Fruit fly (Drosophila melanogaster) whole organism, embryonic: ENCODE results near the gene CG15498.
A peak's percentile ranks its signal among the peaks of the same experiment; 100 is the strongest.

Experiments
- ATbp ChIP-seq: fragments of 200-800 bp; sonication (Bioruptor generic); optimal IDR thresholded peaks from 2 replicates; lab custom pipeline; 2017; ENCODE audit warnings: missing biosample characterization, mild to moderate bottlenecking, missing genetic modification characterization, missing genetic modification reagents
- Aef1 ChIP-seq: fragments of 200-800 bp; sonication (Bioruptor generic); IDR thresholded peaks from 3 replicates; pipeline ENCODE4 v1.3.6; 2022; ENCODE audit warnings: missing biosample characterization, missing genetic modification characterization
- CG10274 ChIP-seq: fragments of 200-800 bp; sonication (Bioruptor generic); optimal IDR thresholded peaks from 3 replicates; lab custom pipeline; 2017; ENCODE audit warnings: missing biosample characterization, mild to moderate bottlenecking, missing genetic modification characterization
- CG11456 ChIP-seq: fragments of 200-800 bp; sonication (Bioruptor generic); IDR thresholded peaks from 3 replicates; pipeline ENCODE4 v1.3.6; 2022; ENCODE audit warnings: missing biosample characterization, missing genetic modification characterization
- CG11504 ChIP-seq: fragments of 200-800 bp; sonication (Bioruptor generic); optimal IDR thresholded peaks from 3 replicates; lab custom pipeline; 2019; ENCODE audit warnings: missing biosample characterization, mild to moderate bottlenecking, missing genetic modification characterization, moderate library complexity
- CG15479 ChIP-seq: fragments of 200-800 bp; sonication (Bioruptor generic); optimal IDR thresholded peaks from 3 replicates; lab custom pipeline; 2019; ENCODE audit warnings: missing biosample characterization, mild to moderate bottlenecking, missing genetic modification characterization, moderate library complexity
- CG15514 ChIP-seq: fragments of 200-800 bp; sonication (Bioruptor generic); optimal IDR thresholded peaks from 3 replicates; lab custom pipeline; 2017; ENCODE audit warnings: missing biosample characterization, missing genetic modification characterization, mild to moderate bottlenecking, moderate library complexity, missing genetic modification reagents
- CG18262 ChIP-seq: fragments of 200-800 bp; optimal IDR thresholded peaks from 3 replicates; lab custom pipeline; 2019; ENCODE audit warnings: missing biosample characterization, mild to moderate bottlenecking, missing genetic modification characterization, moderate library complexity
- CG2678 ChIP-seq: fragments of 200-800 bp; sonication (Bioruptor generic); optimal IDR thresholded peaks from 3 replicates; lab custom pipeline; 2019; ENCODE audit warnings: missing biosample characterization, mild to moderate bottlenecking, missing genetic modification characterization, moderate library complexity
- CG3847 ChIP-seq: fragments of 200-800 bp; sonication (Bioruptor generic); IDR thresholded peaks from 2 replicates; pipeline ENCODE4 v1.3.6; 2022; ENCODE audit warnings: missing biosample characterization, missing genetic modification characterization
- CG4820 ChIP-seq: fragments of 200-800 bp; sonication (Bioruptor generic); optimal IDR thresholded peaks from 3 replicates; lab custom pipeline; 2016; ENCODE audit warnings: missing biosample characterization, missing genetic modification characterization
- CG6254 ChIP-seq: fragments of 200-800 bp; sonication (Bioruptor generic); optimal IDR thresholded peaks from 3 replicates; lab custom pipeline; 2017; ENCODE audit warnings: mild to moderate bottlenecking, missing biosample characterization, missing genetic modification reagents, missing genetic modification characterization
- CG6689 ChIP-seq: fragments of 200-800 bp; sonication (Bioruptor generic); IDR thresholded peaks from 2 replicates; pipeline ENCODE4 v1.3.6; 2022; ENCODE audit warnings: missing biosample characterization, missing genetic modification characterization
- CG6813 ChIP-seq: fragments of 200-800 bp; sonication (Bioruptor generic); optimal IDR thresholded peaks from 2 replicates; lab custom pipeline; 2017; ENCODE audit warnings: missing biosample characterization, missing genetic modification characterization, mild to moderate bottlenecking, moderate library complexity, missing genetic modification reagents
- CG7357 ChIP-seq: fragments of 200-800 bp; sonication (Bioruptor generic); IDR thresholded peaks from 3 replicates; pipeline ENCODE4 v1.3.6; 2022; ENCODE audit warnings: missing biosample characterization, missing genetic modification characterization
- CG8388 ChIP-seq: fragments of 200-800 bp; sonication (Bioruptor generic); optimal IDR thresholded peaks from 2 replicates; lab custom pipeline; 2019; ENCODE audit warnings: missing biosample characterization, mild to moderate bottlenecking, missing genetic modification characterization, moderate library complexity
- CG8924 ChIP-seq: fragments of 200-800 bp; optimal IDR thresholded peaks from 3 replicates; lab custom pipeline; 2019; ENCODE audit warnings: missing biosample characterization, mild to moderate bottlenecking, missing genetic modification characterization, moderate library complexity
- D19A ChIP-seq: fragments of 200-800 bp; optimal IDR thresholded peaks from 3 replicates; lab custom pipeline; 2019; ENCODE audit warnings: missing biosample characterization, mild to moderate bottlenecking, missing genetic modification characterization, moderate library complexity
- Dad ChIP-seq: fragments of 200-800 bp; sonication (Bioruptor generic); optimal IDR thresholded peaks from 3 replicates; lab custom pipeline; 2016; ENCODE audit warnings: missing biosample characterization, missing genetic modification characterization
- Deaf1 ChIP-seq: fragments of 200-800 bp; optimal IDR thresholded peaks from 3 replicates; lab custom pipeline; 2019; ENCODE audit warnings: missing biosample characterization, mild to moderate bottlenecking, missing genetic modification characterization, moderate library complexity
- Eip74EF ChIP-seq, 2 experiments: fragments of 200-800 bp in 1 of 2; fragments of >200 bp in 1 of 2; sonication (Bioruptor generic) in 1 of 2; optimal IDR thresholded peaks; 2 replicates each; lab custom pipeline; 2017 to 2019; ENCODE audit warnings: missing biosample characterization in 2 of 2, missing genetic modification characterization in 2 of 2, mild to moderate bottlenecking in 1 of 2, moderate library complexity in 1 of 2
- Ets97D ChIP-seq: fragments of 200-800 bp; sonication (Bioruptor generic); optimal IDR thresholded peaks from 3 replicates; lab custom pipeline; 2016; ENCODE audit warnings: missing biosample characterization, missing genetic modification characterization
- Gug ChIP-seq: fragments of 200-800 bp; sonication (Bioruptor generic); IDR thresholded peaks from 4 replicates; pipeline ENCODE4 v1.3.6; 2022; ENCODE audit warnings: missing biosample characterization, missing genetic modification characterization
- Mrtf ChIP-seq: fragments of 200-800 bp; sonication (Bioruptor generic); IDR thresholded peaks from 3 replicates; pipeline ENCODE4 v1.3.6; 2022; ENCODE audit warnings: missing biosample characterization, missing genetic modification characterization
- Oli ChIP-seq: fragments of 200-800 bp; sonication (Bioruptor generic); optimal IDR thresholded peaks from 2 replicates; lab custom pipeline; 2018; ENCODE audit warnings: missing biosample characterization, mild to moderate bottlenecking, missing genetic modification characterization, moderate library complexity
- Rfx ChIP-seq: fragments of 200-800 bp; sonication (Bioruptor generic); IDR thresholded peaks from 2 replicates; pipeline ENCODE4 v1.3.6; 2022; ENCODE audit warnings: missing biosample characterization, missing genetic modification characterization
- Side ChIP-seq: fragments of 200-800 bp; sonication (Bioruptor generic); optimal IDR thresholded peaks from 2 replicates; lab custom pipeline; 2016; ENCODE audit warnings: missing biosample characterization, missing genetic modification characterization
- Sry-β ChIP-seq: fragments of 200-800 bp; sonication (Bioruptor generic); optimal IDR thresholded peaks from 2 replicates; lab custom pipeline; 2018; ENCODE audit warnings: missing biosample characterization, mild to moderate bottlenecking, missing genetic modification characterization, moderate library complexity
- abd-A ChIP-seq: fragments of 200-800 bp; sonication (Bioruptor generic); optimal IDR thresholded peaks from 3 replicates; lab custom pipeline; 2019; ENCODE audit warnings: missing biosample characterization, mild to moderate bottlenecking, missing genetic modification characterization, moderate library complexity
- amos ChIP-seq: fragments of 200-800 bp; sonication (Bioruptor generic); IDR thresholded peaks from 2 replicates; pipeline ENCODE4 v1.3.6; 2022; ENCODE audit warnings: missing biosample characterization, missing genetic modification characterization; ENCODE audit not compliant: partially characterized antibody
- bsh ChIP-seq, 2 experiments: fragments of 200-800 bp; sonication (Bioruptor generic); optimal IDR thresholded peaks; 2 replicates each; lab custom pipeline; 2017 to 2018; ENCODE audit warnings: mild to moderate bottlenecking in 2 of 2, missing biosample characterization in 2 of 2, missing genetic modification characterization in 2 of 2, moderate library complexity in 1 of 2
- cad ChIP-seq: fragments of >200 bp; optimal IDR thresholded peaks from 2 replicates; lab custom pipeline; 2017; ENCODE audit warnings: missing biosample characterization, missing genetic modification characterization
- chn ChIP-seq: fragments of 200-800 bp; sonication (Bioruptor generic); optimal IDR thresholded peaks from 2 replicates; lab custom pipeline; 2016; ENCODE audit warnings: missing biosample characterization, missing genetic modification characterization
- dmrt99B ChIP-seq: fragments of 200-800 bp; sonication (Bioruptor generic); optimal IDR thresholded peaks from 2 replicates; lab custom pipeline; 2018; ENCODE audit warnings: missing biosample characterization, mild to moderate bottlenecking, missing genetic modification characterization, moderate library complexity
- ewg ChIP-seq: fragments of 200-800 bp; sonication (Bioruptor generic); optimal IDR thresholded peaks from 3 replicates; lab custom pipeline; 2017; ENCODE audit warnings: mild to moderate bottlenecking, missing biosample characterization, missing genetic modification reagents, missing genetic modification characterization
- fru ChIP-seq: fragments of >200 bp; optimal IDR thresholded peaks from 2 replicates; lab custom pipeline; 2017
- gem ChIP-seq: fragments of 200-800 bp; sonication (Bioruptor generic); optimal IDR thresholded peaks from 2 replicates; lab custom pipeline; 2019; ENCODE audit warnings: missing biosample characterization, mild to moderate bottlenecking, missing genetic modification characterization, moderate library complexity
- kni ChIP-seq: fragments of 200-800 bp; sonication (Bioruptor generic); optimal IDR thresholded peaks from 3 replicates; lab custom pipeline; 2017; ENCODE audit warnings: mild to moderate bottlenecking, missing biosample characterization, missing genetic modification reagents, missing genetic modification characterization
- phol ChIP-seq: fragments of 200-800 bp; sonication (Bioruptor generic); optimal IDR thresholded peaks from 3 replicates; lab custom pipeline; 2018; ENCODE audit warnings: missing biosample characterization, mild to moderate bottlenecking, missing genetic modification characterization, moderate library complexity
- pros ChIP-seq: fragments of 200-800 bp; sonication (Bioruptor generic); optimal IDR thresholded peaks from 3 replicates; lab custom pipeline; 2019; ENCODE audit warnings: missing biosample characterization, mild to moderate bottlenecking, missing genetic modification characterization, moderate library complexity
- psq ChIP-seq: fragments of 200-800 bp; sonication (Bioruptor generic); optimal IDR thresholded peaks from 2 replicates; lab custom pipeline; 2017; ENCODE audit warnings: missing biosample characterization, missing genetic modification characterization
- sc ChIP-seq, 3 experiments: fragments of >200 bp in 2 of 3; fragments of 200-800 bp in 1 of 3; sonication (Bioruptor generic) in 1 of 3; optimal IDR thresholded peaks; 2 replicates in 2 of 3; 3 replicates in 1 of 3; lab custom pipeline; 2017; ENCODE audit warnings: mild to moderate bottlenecking in 1 of 3, missing biosample characterization in 1 of 3, missing genetic modification characterization in 1 of 3, missing genetic modification reagents in 1 of 3
- sd ChIP-seq: fragments of 200-800 bp; sonication (Bioruptor generic); optimal IDR thresholded peaks from 3 replicates; lab custom pipeline; 2018; ENCODE audit warnings: missing biosample characterization, mild to moderate bottlenecking, missing genetic modification characterization, moderate library complexity
- sqz ChIP-seq: fragments of 200-800 bp; sonication (Bioruptor generic); optimal IDR thresholded peaks from 3 replicates; lab custom pipeline; 2018; ENCODE audit warnings: missing biosample characterization, mild to moderate bottlenecking, missing genetic modification characterization
- twi ChIP-seq: fragments of 200-800 bp; optimal IDR thresholded peaks from 2 replicates; lab custom pipeline; 2019; ENCODE audit warnings: missing biosample characterization, mild to moderate bottlenecking, missing genetic modification characterization, moderate library complexity

The CG15498 gene

dm6 chr3R:21608275-21609035 is 39.5 kb upstream of the CG15498 start (continued):
- TF ChIP-seq Eip74EF (GFP tag; optimal IDR thresholded peaks at IDR 0.05; lab: Kevin White, UChicago): no peak
- TF ChIP-seq twi (tag; lab: Kevin White, UChicago): no peak
- TF ChIP-seq Rfx: no peak
- TF ChIP-seq Dad (GFP tag; lab: Kevin White, UChicago): no peak
- TF ChIP-seq CG18262: peak; percentile 23
- TF ChIP-seq Mrtf (GFP tag; lab: Robert Waterston, UW): no peak
- no peak for TF ChIP-seq sc (optimal IDR thresholded peaks at IDR 0.05; lab: Kevin White, UChicago)
- TF ChIP-seq sc (GFP tag; optimal IDR thresholded peaks at IDR 0.05; lab: Kevin White, UChicago): no peak
- TF ChIP-seq CG6813 (GFP tag; lab: Kevin White, UChicago): no peak
- TF ChIP-seq dmrt99B (tag; lab: Kevin White, UChicago): peak; percentile 26
- no peak for TF ChIP-seq fru (lab: Kevin White, UChicago)
- peak; percentile 14 to 42 for TF ChIP-seq bsh (GFP tag; optimal IDR thresholded peaks at IDR 0.05; lab: Kevin White, UChicago)
- no peak for TF ChIP-seq Gug (GFP tag; lab: Robert Waterston, UW)
- peak; percentile 87 for TF ChIP-seq D19A (tag; lab: Kevin White, UChicago)
- TF ChIP-seq Ets97D (GFP tag; lab: Kevin White, UChicago): no peak
- peak; percentile 1 for TF ChIP-seq CG2678 (tag; lab: Kevin White, UChicago)
- TF ChIP-seq gem (tag; lab: Kevin White, UChicago): peak; percentile 41
- TF ChIP-seq CG7357 (GFP tag; lab: Robert Waterston, UW): no peak
- TF ChIP-seq Sry-β (GFP tag; lab: Kevin White, UChicago): no peak
- no peak for TF ChIP-seq CG10274 (GFP tag; lab: Kevin White, UChicago)
- peak; percentile 14 for TF ChIP-seq phol (tag; lab: Kevin White, UChicago)
- TF ChIP-seq CG6254 (GFP tag; lab: Kevin White, UChicago): no peak
- TF ChIP-seq amos (GFP tag; lab: Robert Waterston, UW): no peak
- no peak for TF ChIP-seq CG11456 (GFP tag; lab: Robert Waterston, UW)
- TF ChIP-seq Side (GFP tag; lab: Kevin White, UChicago): no peak
- TF ChIP-seq CG3847 (GFP tag; lab: Robert Waterston, UW): no peak
- no peak for TF ChIP-seq CG15514 (GFP tag; lab: Kevin White, UChicago)

- TF ChIP-seq Oli (tag; lab: Kevin White, UChicago) (no peak), psq (GFP tag; lab: Kevin White, UChicago) (peak; percentile 67), ewg (GFP tag; lab: Kevin White, UChicago) (peak; percentile 89), CG4820 (GFP tag; lab: Kevin White, UChicago) (peak; percentile 64), sd (peak; percentile 61), CG11504 (tag; lab: Kevin White, UChicago) (peak; percentile 7), kni (GFP tag; lab: Kevin White, UChicago) (peak; percentile 40), CG6689 (GFP tag; lab: Robert Waterston, UW) (no peak), Aef1 (GFP tag; lab: Robert Waterston, UW) (no peak), chn (peak; percentile 3), CG8924 (peak; percentile 26), Deaf1 (peak; percentile 2), CG15479 (peak; percentile 97), sqz (GFP tag; lab: Kevin White, UChicago) (peak; percentile 71), CG8388 (peak; percentile 99), pros (GFP tag; lab: Kevin White, UChicago) (peak; percentile 88), ATbp (GFP tag; lab: Kevin White, UChicago) (no peak), gem (tag; lab: Kevin White, UChicago) (peak; percentile 16), cad (GFP tag; lab: Kevin White, UChicago) (peak; percentile 73), abd-A (tag; lab: Kevin White, UChicago) (peak; percentile 73)
Observed at dm6 chr3R:21606221-21607099, 37.5 kb upstream of the CG15498 start.
